Fruit fly (Drosophila melanogaster) whole organism, prepupa: ENCODE data around the gene disco-r.
A peak's percentile ranks its signal among the peaks of the same experiment; 100 is the strongest.

Source experiments
- CG11762 ChIP-seq: fragments of 200-800 bp; sonication (Bioruptor generic); optimal IDR thresholded peaks from 3 replicates; lab custom pipeline; 2016; ENCODE audit warnings: missing biosample characterization, missing genetic modification characterization; ENCODE audit not compliant: insufficient read depth
- CG11902 ChIP-seq: fragments of 200-800 bp; sonication (Bioruptor generic); optimal IDR thresholded peaks from 3 replicates; lab custom pipeline; 2016; ENCODE audit warnings: missing biosample characterization, missing genetic modification characterization
- CG15336 ChIP-seq: fragments of 200-800 bp; sonication (Bioruptor generic); IDR thresholded peaks from 2 replicates; pipeline ENCODE4 v1.3.6; 2022; ENCODE audit warnings: missing biosample characterization, missing genetic modification characterization
- CG1621 ChIP-seq: fragments of 200-800 bp; sonication (Bioruptor generic); optimal IDR thresholded peaks from 3 replicates; lab custom pipeline; 2018; ENCODE audit warnings: missing biosample characterization, mild to moderate bottlenecking, missing genetic modification characterization
- CG3032 ChIP-seq: fragments of 200-800 bp; optimal IDR thresholded peaks from 2 replicates; lab custom pipeline; 2019; ENCODE audit warnings: missing biosample characterization, mild to moderate bottlenecking, missing genetic modification characterization, moderate library complexity
- CG31627 ChIP-seq: fragments of 200-800 bp; sonication (Bioruptor generic); optimal IDR thresholded peaks from 3 replicates; lab custom pipeline; 2016; ENCODE audit warnings: missing biosample characterization, missing genetic modification characterization
- CG34406 ChIP-seq: fragments of 200-800 bp; sonication (Bioruptor generic); optimal IDR thresholded peaks from 3 replicates; lab custom pipeline; 2016; ENCODE audit warnings: missing biosample characterization, missing genetic modification characterization
- CG6808 ChIP-seq: fragments of 200-800 bp; sonication (Bioruptor generic); optimal IDR thresholded peaks from 3 replicates; lab custom pipeline; 2017; ENCODE audit warnings: missing biosample characterization, missing genetic modification characterization, mild to moderate bottlenecking, moderate library complexity, missing genetic modification reagents
- CG6854 ChIP-seq: fragments of 200-800 bp; sonication (Bioruptor generic); optimal IDR thresholded peaks from 2 replicates; lab custom pipeline; 2017; ENCODE audit warnings: missing biosample characterization, mild to moderate bottlenecking, missing genetic modification characterization
- CG8319 ChIP-seq: fragments of 200-800 bp; sonication (Bioruptor generic); optimal IDR thresholded peaks from 3 replicates; lab custom pipeline; 2016; ENCODE audit warnings: missing biosample characterization, missing genetic modification characterization
- CG8632 ChIP-seq: fragments of 200-800 bp; sonication (Bioruptor generic); optimal IDR thresholded peaks from 3 replicates; lab custom pipeline; 2016; ENCODE audit warnings: missing biosample characterization, missing genetic modification characterization
- Eip75B ChIP-seq: fragments of 200-800 bp; sonication (Bioruptor generic); optimal IDR thresholded peaks from 3 replicates; lab custom pipeline; 2016; ENCODE audit warnings: missing biosample characterization, missing genetic modification characterization
- Eip78C ChIP-seq: fragments of 200-800 bp; sonication (Bioruptor generic); peaks from one replicate; lab custom pipeline; 2016; ENCODE audit warnings: missing biosample characterization, missing genetic modification characterization
- Ets96B ChIP-seq: fragments of 200-800 bp; optimal IDR thresholded peaks from 2 replicates; lab custom pipeline; 2019; ENCODE audit warnings: missing biosample characterization, mild to moderate bottlenecking, missing genetic modification characterization, moderate library complexity
- Hr39 ChIP-seq: fragments of 200-800 bp; sonication (Bioruptor generic); optimal IDR thresholded peaks from 2 replicates; lab custom pipeline; 2016; ENCODE audit warnings: missing biosample characterization, missing genetic modification characterization
- Met ChIP-seq: fragments of 200-800 bp; sonication (Bioruptor generic); optimal IDR thresholded peaks from 3 replicates; lab custom pipeline; 2016; ENCODE audit warnings: missing biosample characterization, missing genetic modification characterization
- OdsH ChIP-seq: fragments of 200-800 bp; sonication (Bioruptor generic); optimal IDR thresholded peaks from 3 replicates; lab custom pipeline; 2016; ENCODE audit warnings: missing biosample characterization, missing genetic modification characterization
- Sox102F ChIP-seq: fragments of 200-800 bp; sonication (Bioruptor generic); optimal IDR thresholded peaks from 2 replicates; lab custom pipeline; 2016; ENCODE audit warnings: missing biosample characterization, mild to moderate bottlenecking, missing genetic modification characterization
- Sox14 ChIP-seq: fragments of 200-800 bp; sonication (Bioruptor generic); optimal IDR thresholded peaks from 3 replicates; lab custom pipeline; 2016; ENCODE audit warnings: missing biosample characterization, missing genetic modification characterization
- Sox15 ChIP-seq: fragments of 200-800 bp; sonication (Bioruptor generic); optimal IDR thresholded peaks from 3 replicates; lab custom pipeline; 2016; ENCODE audit warnings: missing biosample characterization, missing genetic modification characterization
- acj6 ChIP-seq: fragments of 200-800 bp; sonication (Bioruptor generic); optimal IDR thresholded peaks from 3 replicates; lab custom pipeline; 2016; ENCODE audit warnings: missing biosample characterization, missing genetic modification characterization
- cyc ChIP-seq: fragments of 200-800 bp; sonication (Bioruptor generic); optimal IDR thresholded peaks from 3 replicates; lab custom pipeline; 2016; ENCODE audit warnings: missing biosample characterization, missing genetic modification characterization
- dsx ChIP-seq: fragments of 200-800 bp; optimal IDR thresholded peaks from 3 replicates; lab custom pipeline; 2019; ENCODE audit warnings: missing biosample characterization, mild to moderate bottlenecking, missing genetic modification characterization, moderate library complexity; ENCODE audit not compliant: poor library complexity, severe bottlenecking
- esn ChIP-seq: fragments of 200-800 bp; sonication (Bioruptor generic); optimal IDR thresholded peaks from 2 replicates; lab custom pipeline; 2016; ENCODE audit warnings: missing biosample characterization, mild to moderate bottlenecking, missing genetic modification characterization, moderate library complexity
- fkh ChIP-seq: fragments of 200-800 bp; sonication (Bioruptor generic); optimal IDR thresholded peaks from 3 replicates; lab custom pipeline; 2017; ENCODE audit warnings: missing biosample characterization, mild to moderate bottlenecking, missing genetic modification characterization, moderate library complexity
- lz ChIP-seq: fragments of 200-800 bp; sonication (Bioruptor generic); optimal IDR thresholded peaks from 3 replicates; lab custom pipeline; 2016; ENCODE audit warnings: missing biosample characterization, missing genetic modification characterization
- pdm3 ChIP-seq: fragments of 200-800 bp; sonication (Bioruptor generic); optimal IDR thresholded peaks from 3 replicates; lab custom pipeline; 2016; ENCODE audit warnings: missing biosample characterization, missing genetic modification characterization
- spab ChIP-seq: fragments of 200-800 bp; sonication (Bioruptor generic); optimal IDR thresholded peaks from 2 replicates; lab custom pipeline; 2017; ENCODE audit warnings: missing biosample characterization, mild to moderate bottlenecking, missing genetic modification characterization, missing genetic modification reagents
- topi ChIP-seq: fragments of 200-800 bp; sonication (Bioruptor generic); optimal IDR thresholded peaks from 3 replicates; lab custom pipeline; 2016; ENCODE audit warnings: missing biosample characterization, missing genetic modification characterization
- vri ChIP-seq: fragments of 200-800 bp; sonication (Bioruptor generic); optimal IDR thresholded peaks from 3 replicates; lab custom pipeline; 2016; ENCODE audit warnings: missing biosample characterization, mild to moderate bottlenecking, missing genetic modification characterization

Gene disco-r

DNA sequence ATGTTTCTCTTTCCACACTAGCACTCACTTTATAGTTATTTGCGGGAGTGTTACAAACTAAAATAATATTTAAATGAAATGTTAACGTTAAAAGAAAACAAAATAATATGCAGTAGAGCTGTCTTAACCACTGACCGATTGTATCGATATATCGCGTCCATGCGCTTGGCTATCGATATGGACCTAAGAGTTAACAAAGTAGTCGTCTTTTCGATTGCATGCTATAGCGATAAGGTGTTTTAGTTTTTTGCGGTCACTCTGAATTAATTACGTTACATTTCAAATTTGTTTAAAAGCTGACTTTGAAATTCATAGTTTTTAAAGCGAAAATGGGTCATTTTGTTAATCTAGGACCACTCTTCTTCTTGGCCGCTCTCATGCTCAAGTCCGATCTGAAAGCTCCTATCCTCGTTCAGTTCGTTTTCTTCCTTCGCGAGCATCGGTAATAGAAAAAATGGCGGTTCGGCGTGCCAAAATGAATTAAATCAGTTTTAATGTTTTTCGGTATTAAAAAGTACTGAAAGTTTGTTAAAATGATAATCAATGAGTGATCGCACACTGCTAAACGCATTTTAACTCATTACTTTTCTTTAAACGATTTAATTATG, 75.3 kb downstream of the disco-r start, which contains the start of gene Nipsnap:
Nipsnap (minus strand) TSS at position 194 of the 608 bp plus-strand sequence.
- TF ChIP-seq Sox15 (GFP tag; lab: Kevin White, UChicago) (no peak), CG11762 (GFP tag; lab: Kevin White, UChicago) (no peak), esn (GFP tag; lab: Kevin White, UChicago) (peak; percentile 8), vri (GFP tag; lab: Kevin White, UChicago) (no peak), dsx (peak; percentile 94)

DNA sequence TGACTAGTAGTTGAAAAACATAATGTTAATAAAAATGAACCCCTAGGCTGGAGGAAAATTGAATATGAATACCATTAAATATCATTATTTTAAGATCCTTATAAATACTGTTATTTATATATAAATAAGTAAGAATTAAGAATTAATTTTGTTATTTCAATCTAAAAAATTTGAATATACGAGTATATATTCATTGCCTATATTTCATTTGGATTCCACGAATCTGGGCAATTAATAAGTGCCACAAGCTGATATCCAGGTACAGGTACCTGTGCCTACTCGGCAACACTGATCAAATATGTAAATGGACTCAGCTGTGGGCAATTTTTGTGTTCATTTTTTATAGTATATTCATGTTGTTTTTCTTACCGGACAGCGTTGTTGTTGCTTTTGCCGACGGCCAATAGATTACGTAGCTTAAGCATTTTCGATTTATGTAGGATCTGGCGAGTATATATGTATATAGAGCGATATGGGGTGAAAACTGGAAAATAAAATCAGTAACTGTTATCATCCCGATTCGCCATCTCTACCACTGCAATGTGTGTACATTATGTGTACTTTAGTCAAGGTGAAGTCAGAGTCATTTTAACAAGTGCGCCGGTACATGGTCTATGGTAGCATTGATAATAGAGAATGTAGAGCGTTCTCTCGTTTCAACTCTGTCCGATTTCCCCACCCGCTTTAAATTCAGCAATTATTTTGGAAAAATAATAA, 76.0 kb downstream of the disco-r start:
- TF ChIP-seq Met (GFP tag; lab: Kevin White, UChicago): no peak
- TF ChIP-seq fkh: peak; percentile 36
- TF ChIP-seq Eip78C: peak; percentile 62
- TF ChIP-seq lz (GFP tag; lab: Kevin White, UChicago): no peak
- TF ChIP-seq CG15336 (GFP tag; lab: Robert Waterston, UW): no peak
- peak; percentile 19 for TF ChIP-seq CG6854
- TF ChIP-seq Sox15 (GFP tag; lab: Kevin White, UChicago): no peak
- TF ChIP-seq CG34406 (GFP tag; lab: Kevin White, UChicago): no peak
- no peak for TF ChIP-seq CG11902 (GFP tag; lab: Kevin White, UChicago)
- TF ChIP-seq CG31627 (GFP tag; lab: Kevin White, UChicago): no peak
- no peak for TF ChIP-seq cyc
- peak; percentile 0 for TF ChIP-seq CG3032 (tag; lab: Kevin White, UChicago)

DNA sequence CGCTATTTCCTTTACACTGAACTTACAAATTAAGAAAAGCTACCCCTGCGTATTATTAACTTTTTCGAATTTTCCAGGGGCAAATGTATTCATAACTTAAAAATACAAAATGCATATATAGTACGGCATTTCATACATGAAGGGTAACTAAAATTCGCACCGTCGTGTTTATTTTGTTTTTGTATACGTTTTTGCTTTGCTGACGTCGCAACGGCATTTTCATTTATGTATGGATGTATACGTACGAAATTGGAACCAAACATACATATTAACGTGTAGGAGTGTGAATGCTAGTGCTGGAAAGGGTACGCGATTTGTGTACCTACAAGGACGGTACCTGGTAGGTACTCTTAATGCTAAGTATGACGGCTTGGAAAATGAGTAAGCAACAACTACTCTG, 76.6 kb downstream of the disco-r start:
- 0 out of 2 replicates have a peak, but pooled peaks have one; percentile 26 for TF ChIP-seq CG15336 (GFP tag; lab: Robert Waterston, UW)
- TF ChIP-seq CG8632 (GFP tag; lab: Kevin White, UChicago): no peak
- TF ChIP-seq vri (GFP tag; lab: Kevin White, UChicago): no peak
- TF ChIP-seq Sox102F (GFP tag; lab: Kevin White, UChicago): peak; percentile 22
- peak; percentile 72 for TF ChIP-seq Eip78C
- TF ChIP-seq OdsH: peak; percentile 32
- peak; percentile 9 for TF ChIP-seq esn (GFP tag; lab: Kevin White, UChicago)
- TF ChIP-seq CG8319 (GFP tag; lab: Kevin White, UChicago): no peak
- peak; percentile 18 for TF ChIP-seq Hr39 (GFP tag; lab: Kevin White, UChicago)
- peak; percentile 25 for TF ChIP-seq acj6 (GFP tag; lab: Kevin White, UChicago)
- TF ChIP-seq Sox14 (GFP tag; lab: Kevin White, UChicago): no peak
- no peak for TF ChIP-seq spab (GFP tag; lab: Kevin White, UChicago)
- peak; percentile 3 for TF ChIP-seq Ets96B (tag; lab: Kevin White, UChicago)
- TF ChIP-seq pdm3 (GFP tag; lab: Kevin White, UChicago): peak; percentile 47
- TF ChIP-seq CG6808: no peak
- no peak for TF ChIP-seq Eip75B (GFP tag; lab: Kevin White, UChicago)
- no peak for TF ChIP-seq CG1621 (tag; lab: Kevin White, UChicago)
- TF ChIP-seq CG31627 (GFP tag; lab: Kevin White, UChicago): peak; percentile 6
- TF ChIP-seq topi (GFP tag; lab: Kevin White, UChicago): peak; percentile 21
- TF ChIP-seq, all 60 proteins: peak for 11
